Worm (Caenorhabditis elegans) whole organism, L4 larva: ENCODE measurements around the gene cee-1.

Experiments used
- ZK546.5 ChIP-seq, 2 experiments: sonication (generic microtip); optimal IDR thresholded peaks; 2 replicates each; lab custom pipeline; 2017; ENCODE audit warnings: missing biosample characterization in 2 of 2, missing genetic modification characterization in 2 of 2
- aha-1 ChIP-seq: fragments of 150-350 bp; peaks from one replicate; lab custom pipeline; 2014; ENCODE audit warnings: missing biosample characterization, missing genetic modification characterization
- arid-1 ChIP-seq: fragments of 200-800 bp; sonication (Bioruptor generic); conservative IDR thresholded peaks from 2 replicates; pipeline ENCODE4 v1.3.6; 2022; ENCODE audit warnings: missing genetic modification reagents, missing genetic modification characterization, missing compliant biosample characterization
- ces-1 ChIP-seq: fragments of 150-350 bp; sonication (generic microtip); optimal IDR thresholded peaks from 4 replicates; lab custom pipeline; 2014; ENCODE audit warnings: missing biosample characterization, missing genetic modification reagents, missing genetic modification characterization
- dve-1 ChIP-seq: sonication (generic microtip); optimal IDR thresholded peaks from 2 replicates; lab custom pipeline; 2017; ENCODE audit warnings: antibody characterized with exemption, mild to moderate bottlenecking, missing genetic modification characterization, missing compliant biosample characterization; ENCODE audit not compliant: insufficient read depth
- lin-15B ChIP-seq: fragments of 150-350 bp; sonication (generic microtip); optimal IDR thresholded peaks from 3 replicates; lab custom pipeline; 2014; ENCODE audit warnings: missing biosample characterization, missing genetic modification characterization
- nhr-28 ChIP-seq: fragments of 150-350 bp; optimal IDR thresholded peaks from 2 replicates; lab custom pipeline; 2014; ENCODE audit warnings: missing biosample characterization, missing genetic modification characterization
- nhr-42 ChIP-seq: fragments of 200-800 bp; sonication (Bioruptor generic); IDR thresholded peaks from 2 replicates; pipeline ENCODE4 v1.3.6; 2022; ENCODE audit warnings: missing genetic modification characterization, missing compliant biosample characterization
- snpc-4 ChIP-seq: fragments of 150-350 bp; optimal IDR thresholded peaks from 2 replicates; lab custom pipeline; 2014; ENCODE audit warnings: missing biosample characterization, missing genetic modification characterization
- vab-7 ChIP-seq: fragments of 200-800 bp; sonication (Bioruptor generic); IDR thresholded peaks from 2 replicates; pipeline ENCODE4 v1.3.6; 2022; ENCODE audit warnings: missing genetic modification reagents, missing genetic modification characterization, missing compliant biosample characterization
- zag-1 ChIP-seq: fragments of 150-350 bp; optimal IDR thresholded peaks from 2 replicates; lab custom pipeline; 2014; ENCODE audit warnings: missing biosample characterization, missing genetic modification characterization
- ztf-11 ChIP-seq: fragments of 150-350 bp; optimal IDR thresholded peaks from 2 replicates; lab custom pipeline; 2014; ENCODE audit warnings: missing biosample characterization, missing genetic modification characterization
- ztf-7 ChIP-seq: fragments of 150-350 bp; optimal IDR thresholded peaks from 2 replicates; lab custom pipeline; 2014; ENCODE audit warnings: missing biosample characterization, missing genetic modification characterization

DNA sequence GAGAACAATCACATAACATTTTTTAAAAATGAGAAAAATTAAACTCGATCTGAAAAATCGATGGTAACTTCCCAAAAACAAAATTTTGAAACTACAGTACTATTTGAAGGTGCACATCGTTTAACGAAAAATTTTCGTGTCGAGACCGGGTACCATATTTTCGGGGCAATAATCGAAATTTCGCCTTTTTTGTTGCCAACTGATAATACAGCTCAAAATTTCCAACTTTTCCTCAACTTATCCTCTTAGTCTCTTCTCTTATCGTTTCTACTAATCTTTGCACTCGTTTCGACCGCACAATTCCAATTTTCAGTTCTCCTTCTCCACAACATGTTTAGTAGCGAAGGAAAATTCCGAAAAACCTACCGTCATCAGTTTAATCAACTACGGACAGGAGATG, 5.6 kb upstream of the cee-1 start, which contains the start of gene rom-1:
- TF ChIP-seq aha-1: no peak
- no peak for TF ChIP-seq snpc-4 (tag; lab: Kevin White, UChicago)
- TF ChIP-seq nhr-42 (GFP tag; lab: Robert Waterston, UW): no peak
- TF ChIP-seq dve-1 (tag; lab: Kevin White, UChicago): no peak
- no peak for TF ChIP-seq arid-1
- TF ChIP-seq ztf-11: no peak
- TF ChIP-seq ztf-7: no peak
- no peak for TF ChIP-seq vab-7 (GFP tag; lab: Robert Waterston, UW)
- no peak for TF ChIP-seq lin-15B (tag; lab: Kevin White, UChicago)
- TF ChIP-seq zag-1 (tag; lab: Kevin White, UChicago): no peak
- TF ChIP-seq ces-1 (GFP tag; lab: Kevin White, UChicago): no peak
- no peak for TF ChIP-seq ZK546.5 (tag; optimal IDR thresholded peaks at IDR 0.05; lab: Kevin White, UChicago)
- no peak for TF ChIP-seq nhr-28 (tag; lab: Kevin White, UChicago)
